Worm (Caenorhabditis elegans) whole organism, late embryonic: ENCODE results near the gene F13B12.6.

ENCODE experiments used
- ama-1 ChIP-seq: fragments of 150-350 bp; optimal IDR thresholded peaks from 2 replicates; lab custom pipeline; 2014
- ceh-9 ChIP-seq: sonication (generic microtip); optimal IDR thresholded peaks from 2 replicates; lab custom pipeline; 2016; ENCODE audit warnings: mild to moderate bottlenecking, missing genetic modification characterization, inconsistent platforms, missing compliant biosample characterization
- madf-2 ChIP-seq: sonication (generic microtip); optimal IDR thresholded peaks from 2 replicates; lab custom pipeline; 2017; ENCODE audit warnings: missing genetic modification characterization, missing compliant biosample characterization
- nfya-1 ChIP-seq: sonication (generic microtip); optimal IDR thresholded peaks from 2 replicates; lab custom pipeline; 2017; ENCODE audit warnings: missing genetic modification characterization, mild to moderate bottlenecking, missing compliant biosample characterization, antibody characterized with exemption, moderate library complexity
- nhr-232 ChIP-seq: sonication (generic microtip); optimal IDR thresholded peaks from 2 replicates; lab custom pipeline; 2016; ENCODE audit warnings: missing genetic modification characterization, missing compliant biosample characterization
- unc-86 ChIP-seq: sonication (generic microtip); optimal IDR thresholded peaks from 2 replicates; lab custom pipeline; 2016; ENCODE audit warnings: missing genetic modification characterization, missing compliant biosample characterization

DNA sequence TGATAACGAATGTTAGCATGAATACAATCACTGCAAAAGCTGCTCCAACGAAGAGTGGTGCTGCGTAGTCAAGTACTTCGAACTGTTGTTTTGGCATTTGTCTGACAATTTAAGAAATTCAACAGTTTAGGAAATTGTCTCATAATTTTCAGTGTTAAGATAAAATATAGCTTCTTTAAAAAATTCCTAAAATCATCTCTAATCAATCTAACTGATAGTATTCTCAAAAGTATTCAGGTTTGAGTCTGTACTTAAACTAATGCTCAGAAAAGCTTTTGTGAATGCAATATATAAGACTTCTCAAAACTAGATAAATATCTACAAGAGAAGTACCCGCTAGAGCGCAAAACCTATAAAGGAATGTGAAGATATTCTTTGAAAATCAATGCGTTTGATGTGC is 22.8 kb downstream of the F13B12.6 start, which contains the start of gene R10H10.4:
- no peak for TF ChIP-seq nhr-232
- no peak for TF ChIP-seq ceh-9 (tag; lab: Kevin White, UChicago)
- TF ChIP-seq madf-2 (tag; lab: Kevin White, UChicago) = no peak
- TF ChIP-seq ama-1 (lab: Kevin White, UChicago) = no peak
- no peak for TF ChIP-seq unc-86
- no peak for TF ChIP-seq nfya-1 (tag; lab: Kevin White, UChicago)
